Fruit fly (Drosophila melanogaster) whole organism, prepupa: ENCODE results near the gene CrebA.
A peak's percentile ranks its signal among the peaks of the same experiment; 100 is the strongest.

ENCODE experiments used
- CG10631 ChIP-seq: fragments of 200-800 bp; sonication (Bioruptor generic); optimal IDR thresholded peaks from 2 replicates; lab custom pipeline; 2016; ENCODE audit warnings: missing biosample characterization, missing genetic modification characterization
- CG15336 ChIP-seq: fragments of 200-800 bp; sonication (Bioruptor generic); IDR thresholded peaks from 2 replicates; pipeline ENCODE4 v1.3.6; 2022; ENCODE audit warnings: missing biosample characterization, missing genetic modification characterization
- CG1621 ChIP-seq: fragments of 200-800 bp; sonication (Bioruptor generic); optimal IDR thresholded peaks from 3 replicates; lab custom pipeline; 2018; ENCODE audit warnings: missing biosample characterization, mild to moderate bottlenecking, missing genetic modification characterization
- CG16779 ChIP-seq: fragments of 200-800 bp; sonication (Bioruptor generic); optimal IDR thresholded peaks from 3 replicates; lab custom pipeline; 2017; ENCODE audit warnings: missing biosample characterization, mild to moderate bottlenecking, missing genetic modification characterization
- CG32006 ChIP-seq: fragments of 200-800 bp; sonication (Bioruptor generic); optimal IDR thresholded peaks from 3 replicates; lab custom pipeline; 2017; ENCODE audit warnings: missing biosample characterization, mild to moderate bottlenecking, missing genetic modification characterization
- CG6854 ChIP-seq: fragments of 200-800 bp; sonication (Bioruptor generic); optimal IDR thresholded peaks from 2 replicates; lab custom pipeline; 2017; ENCODE audit warnings: missing biosample characterization, mild to moderate bottlenecking, missing genetic modification characterization
- CG8319 ChIP-seq: fragments of 200-800 bp; sonication (Bioruptor generic); optimal IDR thresholded peaks from 3 replicates; lab custom pipeline; 2016; ENCODE audit warnings: missing biosample characterization, missing genetic modification characterization
- Gug ChIP-seq: fragments of 200-800 bp; sonication (Bioruptor generic); IDR thresholded peaks from 2 replicates; pipeline ENCODE4 v1.3.6; 2022; ENCODE audit warnings: missing biosample characterization, missing genetic modification characterization
- Hr39 ChIP-seq: fragments of 200-800 bp; sonication (Bioruptor generic); optimal IDR thresholded peaks from 2 replicates; lab custom pipeline; 2016; ENCODE audit warnings: missing biosample characterization, missing genetic modification characterization
- OdsH ChIP-seq: fragments of 200-800 bp; sonication (Bioruptor generic); optimal IDR thresholded peaks from 3 replicates; lab custom pipeline; 2016; ENCODE audit warnings: missing biosample characterization, missing genetic modification characterization
- Smox ChIP-seq: fragments of 200-800 bp; sonication (Bioruptor generic); optimal IDR thresholded peaks from 3 replicates; lab custom pipeline; 2016; ENCODE audit warnings: missing biosample characterization, missing genetic modification characterization
- fkh ChIP-seq: fragments of 200-800 bp; sonication (Bioruptor generic); optimal IDR thresholded peaks from 3 replicates; lab custom pipeline; 2017; ENCODE audit warnings: missing biosample characterization, mild to moderate bottlenecking, missing genetic modification characterization, moderate library complexity
- net ChIP-seq: fragments of 200-800 bp; sonication (Bioruptor generic); optimal IDR thresholded peaks from 3 replicates; lab custom pipeline; 2016; ENCODE audit warnings: missing biosample characterization, missing genetic modification characterization
- pdm3 ChIP-seq: fragments of 200-800 bp; sonication (Bioruptor generic); optimal IDR thresholded peaks from 3 replicates; lab custom pipeline; 2016; ENCODE audit warnings: missing biosample characterization, missing genetic modification characterization

- TF ChIP-seq CG10631 (GFP tag; lab: Kevin White, UChicago) (peak; percentile 70), CG16779 (peak; percentile 30), CG15336 (GFP tag; lab: Robert Waterston, UW) (peak; percentile 79), CG1621 (tag; lab: Kevin White, UChicago) (no peak), OdsH (GFP tag; lab: Kevin White, UChicago) (peak; percentile 73), Gug (GFP tag; lab: Robert Waterston, UW) (peak; percentile 71), net (GFP tag; lab: Kevin White, UChicago) (peak; percentile 71), Smox (GFP tag; lab: Kevin White, UChicago) (peak; percentile 55), CG8319 (GFP tag; lab: Kevin White, UChicago) (peak; percentile 21), Hr39 (GFP tag; lab: Kevin White, UChicago) (peak; percentile 47), fkh (no peak), pdm3 (GFP tag; lab: Kevin White, UChicago) (peak; percentile 68), CG32006 (peak; percentile 90), CG6854 (GFP tag; lab: Kevin White, UChicago) (no peak)
These were observed 2.9 kb downstream of the CrebA start for dm6 chr3L:15537916-15538581.
